Worm (Caenorhabditis elegans) whole organism, L3 larva: ENCODE measurements around the gene F38B7.17.

Experiments used
- R02D3.7 ChIP-seq: fragments of 150-350 bp; optimal IDR thresholded peaks from 2 replicates; lab custom pipeline; 2014; ENCODE audit warnings: missing biosample characterization, missing genetic modification characterization
- ZK546.5 ChIP-seq: sonication (generic microtip); optimal IDR thresholded peaks from 2 replicates; lab custom pipeline; 2017; ENCODE audit warnings: missing biosample characterization, missing genetic modification characterization
- aly-2 ChIP-seq: fragments of 150-350 bp; optimal IDR thresholded peaks from 2 replicates; lab custom pipeline; 2014; ENCODE audit warnings: missing biosample characterization, missing genetic modification characterization
- ceh-28 ChIP-seq: fragments of 150-350 bp; optimal IDR thresholded peaks from 2 replicates; lab custom pipeline; 2014; ENCODE audit warnings: missing biosample characterization, missing genetic modification reagents, missing genetic modification characterization
- ceh-9 ChIP-seq: sonication (generic microtip); optimal IDR thresholded peaks from 2 replicates; lab custom pipeline; 2018; ENCODE audit warnings: missing biosample characterization, missing genetic modification characterization
- egl-5 ChIP-seq: fragments of 150-350 bp; optimal IDR thresholded peaks from 2 replicates; lab custom pipeline; 2017; ENCODE audit warnings: missing biosample characterization, missing genetic modification reagents, missing genetic modification characterization, inconsistent platforms
- elt-1 ChIP-seq: fragments of 150-350 bp; optimal IDR thresholded peaks from 2 replicates; lab custom pipeline; 2014; ENCODE audit warnings: missing biosample characterization, missing genetic modification characterization
- elt-2 ChIP-seq: sonication (generic microtip); optimal IDR thresholded peaks from 2 replicates; lab custom pipeline; 2016; ENCODE audit warnings: missing genetic modification reagents, mild to moderate bottlenecking, missing genetic modification characterization, missing compliant biosample characterization
- fkh-10 ChIP-seq: sonication (generic microtip); optimal IDR thresholded peaks from 2 replicates; lab custom pipeline; 2017; ENCODE audit warnings: missing biosample characterization, missing genetic modification reagents, missing genetic modification characterization
- fos-1 ChIP-seq: fragments of 150-350 bp; optimal IDR thresholded peaks from 2 replicates; lab custom pipeline; 2014; ENCODE audit warnings: missing biosample characterization, missing genetic modification characterization
- hmg-11 ChIP-seq: sonication (generic microtip); optimal IDR thresholded peaks from 2 replicates; lab custom pipeline; 2016; ENCODE audit warnings: missing genetic modification characterization, missing compliant biosample characterization
- jun-1 ChIP-seq: fragments of 150-350 bp; optimal IDR thresholded peaks from 2 replicates; lab custom pipeline; 2014; ENCODE audit warnings: missing biosample characterization, missing genetic modification reagents, missing genetic modification characterization
- lin-15B ChIP-seq: fragments of 150-350 bp; optimal IDR thresholded peaks from 2 replicates; lab custom pipeline; 2014; ENCODE audit warnings: missing biosample characterization, missing genetic modification characterization
- lin-39 ChIP-seq: fragments of 150-350 bp; optimal IDR thresholded peaks from 2 replicates; lab custom pipeline; 2018; ENCODE audit warnings: missing biosample characterization, missing genetic modification reagents, missing genetic modification characterization
- lsy-12 ChIP-seq: sonication (generic microtip); optimal IDR thresholded peaks from 2 replicates; lab custom pipeline; 2016; ENCODE audit warnings: mild to moderate bottlenecking, missing genetic modification characterization, missing compliant biosample characterization
- nfya-1 ChIP-seq: sonication (generic microtip); optimal IDR thresholded peaks from 2 replicates; lab custom pipeline; 2017; ENCODE audit warnings: missing genetic modification characterization, mild to moderate bottlenecking, missing compliant biosample characterization, antibody characterized with exemption, moderate library complexity; ENCODE audit not compliant: insufficient read depth
- nhr-11 ChIP-seq: fragments of 150-350 bp; optimal IDR thresholded peaks from 2 replicates; lab custom pipeline; 2014; ENCODE audit warnings: missing biosample characterization, missing genetic modification characterization
- nhr-23 ChIP-seq: fragments of 150-350 bp; optimal IDR thresholded peaks from 2 replicates; lab custom pipeline; 2014; ENCODE audit warnings: missing biosample characterization, missing genetic modification reagents, missing genetic modification characterization
- nhr-25 ChIP-seq: sonication (generic microtip); optimal IDR thresholded peaks from 2 replicates; lab custom pipeline; 2017; ENCODE audit warnings: missing biosample characterization, missing genetic modification characterization
- nhr-28 ChIP-seq: fragments of 150-350 bp; optimal IDR thresholded peaks from 2 replicates; lab custom pipeline; 2014; ENCODE audit warnings: missing biosample characterization, missing genetic modification characterization
- nhr-43 ChIP-seq: sonication (generic microtip); optimal IDR thresholded peaks from 2 replicates; lab custom pipeline; 2016; ENCODE audit warnings: mild to moderate bottlenecking, missing genetic modification characterization, missing compliant biosample characterization; ENCODE audit not compliant: poor library complexity, severe bottlenecking
- nhr-67 ChIP-seq: fragments of 150-350 bp; optimal IDR thresholded peaks from 2 replicates; lab custom pipeline; 2014; ENCODE audit warnings: missing biosample characterization, missing genetic modification characterization
- pha-4 ChIP-seq: fragments of 150-350 bp; optimal IDR thresholded peaks from 2 replicates; lab custom pipeline; 2014; ENCODE audit warnings: missing biosample characterization, missing genetic modification reagents, missing genetic modification characterization
- pqm-1 ChIP-seq: fragments of 150-350 bp; optimal IDR thresholded peaks from 2 replicates; lab custom pipeline; 2017; ENCODE audit warnings: missing biosample characterization, missing genetic modification characterization, inconsistent platforms
- snpc-4 ChIP-seq: fragments of 150-350 bp; optimal IDR thresholded peaks from 2 replicates; lab custom pipeline; 2014; ENCODE audit warnings: missing biosample characterization, missing genetic modification characterization
- tbx-2 ChIP-seq: sonication (generic microtip); optimal IDR thresholded peaks from 2 replicates; lab custom pipeline; 2016; ENCODE audit warnings: mild to moderate bottlenecking, missing genetic modification characterization, missing compliant biosample characterization
- unc-62 ChIP-seq: fragments of 150-350 bp; sonication (generic microtip); optimal IDR thresholded peaks from 4 replicates; lab custom pipeline; 2014; ENCODE audit warnings: missing biosample characterization, missing genetic modification reagents, missing genetic modification characterization
- ztf-4 ChIP-seq: fragments of 150-350 bp; optimal IDR thresholded peaks from 2 replicates; lab custom pipeline; 2014; ENCODE audit warnings: missing biosample characterization, missing genetic modification characterization

The F38B7.17 gene

ce11 chrV:11515145-11515544 lies 33.6 kb downstream of the F38B7.17 start:
- no peak for TF ChIP-seq lsy-12 (tag; lab: Kevin White, UChicago)
- no peak for TF ChIP-seq aly-2 (tag; lab: Kevin White, UChicago)
- no peak for TF ChIP-seq nhr-28 (tag; lab: Kevin White, UChicago)
- no peak for TF ChIP-seq jun-1
- TF ChIP-seq nhr-43 = no peak
- TF ChIP-seq ceh-9 (tag; lab: Kevin White, UChicago) = no peak

ce11 chrV:11514677-11515076 lies 34.1 kb downstream of the F38B7.17 start, which contains the start of gene C55A6.6:
C55A6.6 (minus strand) TSS chrV:11514737.
- no peak for TF ChIP-seq ztf-4 (tag; lab: Kevin White, UChicago)
- peak; percentile 93 for TF ChIP-seq pha-4 (tag; lab: Kevin White, UChicago)
- TF ChIP-seq, all 47 proteins: peak for 1

ce11 chrV:11513432-11513831 lies 35.3 kb downstream of the F38B7.17 start, which contains the start of gene C55A6.3:
C55A6.3 (minus strand) TSS chrV:11513532.
- TF ChIP-seq nhr-11 = no peak
- peak; percentile 41 for TF ChIP-seq pha-4 (tag; lab: Kevin White, UChicago)

- no peak for TF ChIP-seq nhr-67 (tag; lab: Kevin White, UChicago)
- TF ChIP-seq nhr-25 (tag; lab: Kevin White, UChicago) = peak; percentile 83
- no peak for TF ChIP-seq fos-1
- no peak for TF ChIP-seq ZK546.5 (tag; lab: Kevin White, UChicago)
- no peak for TF ChIP-seq elt-2
Observed at ce11 chrV:11508773-11509172, 40.0 kb downstream of the F38B7.17 start, which contains the start of gene ttll-5. ttll-5 (plus strand) TSS chrV:11509060.

- peak; percentile 18 for TF ChIP-seq nfya-1
- no peak for TF ChIP-seq unc-62
- no peak for TF ChIP-seq nhr-23 (tag; lab: Kevin White, UChicago)
- TF ChIP-seq fkh-10 (GFP tag; lab: Kevin White, UChicago) = no peak
- peak; percentile 48 for TF ChIP-seq egl-5 (tag; lab: Kevin White, UChicago)
- peak; percentile 84 for TF ChIP-seq pha-4 (tag; lab: Kevin White, UChicago)
Observed at ce11 chrV:11506347-11506746, 42.4 kb downstream of the F38B7.17 start.

ce11 chrV:11504853-11505397 lies 43.8 kb downstream of the F38B7.17 start, which contains the start of the genes C55A6.1 and C55A6.10:
C55A6.1 (minus strand) TSS chrV:11504968.
C55A6.10 (plus strand) TSS chrV:11505347.
- TF ChIP-seq fkh-10 (GFP tag; lab: Kevin White, UChicago) (peak; percentile 16), lin-39 (tag; lab: Kevin White, UChicago) (peak; percentile 22), nhr-25 (tag; lab: Kevin White, UChicago) (peak; percentile 47), pha-4 (tag; lab: Kevin White, UChicago) (peak; percentile 66), lsy-12 (tag; lab: Kevin White, UChicago) (peak; percentile 49), lin-15B (tag; lab: Kevin White, UChicago) (peak; percentile 46), jun-1 (peak; percentile 44), pqm-1 (tag; lab: Kevin White, UChicago) (peak; percentile 20), nhr-23 (tag; lab: Kevin White, UChicago) (peak; percentile 61), snpc-4 (peak; percentile 20), R02D3.7 (tag; lab: Kevin White, UChicago) (peak; percentile 44), tbx-2 (tag; lab: Kevin White, UChicago) (peak; percentile 36), elt-1 (peak; percentile 13), ceh-28 (tag; lab: Kevin White, UChicago) (peak; percentile 61), nhr-43 (peak; percentile 70), nfya-1 (peak; percentile 83), elt-2 (peak; percentile 40), hmg-11 (tag; lab: Kevin White, UChicago) (peak; percentile 68)
